Fruit fly (Drosophila melanogaster): ENCODE results near the gene CG13473.
A peak's percentile ranks its signal among the peaks of the same experiment; 100 is the strongest.

Gene CG13473

dm6 chr3L:14755046-14755643 lies 26.6 kb downstream of the CG13473 start (continued):
- TF ChIP-seq CG11696 (GFP tag; IDR thresholded peaks at IDR 0.05) (no peak), Drgx (GFP tag; IDR thresholded peaks at IDR 0.05) (peak; percentile 33; the same call in 1 of the 2 replicates), Hr39 (optimal IDR thresholded peaks at IDR 0.05) (no peak), yki (optimal IDR thresholded peaks at IDR 0.05) (peak; percentile 89), CG7786 (GFP tag; optimal IDR thresholded peaks at IDR 0.05) (no peak), CG10565 (GFP tag; optimal IDR thresholded peaks at IDR 0.05) (no peak), br (optimal IDR thresholded peaks at IDR 0.05) (no peak), CG9932 (GFP tag; IDR thresholded peaks at IDR 0.05) (no peak), gsb (GFP tag; IDR thresholded peaks at IDR 0.05) (no peak), grn (GFP tag; optimal IDR thresholded peaks at IDR 0.05) (no peak), sens (GFP tag) (peak; percentile 85), cg (GFP tag; optimal IDR thresholded peaks at IDR 0.05) (peak; percentile 76), dmrt99B (tag; optimal IDR thresholded peaks at IDR 0.05) (no peak), Nf-YC (tag; optimal IDR thresholded peaks at IDR 0.05) (no peak), CG10654 (GFP tag; optimal IDR thresholded peaks at IDR 0.05) (no peak), Ravus (GFP tag; IDR thresholded peaks at IDR 0.05) (no peak), CG13287 (GFP tag; IDR thresholded peaks at IDR 0.05; ENCODE audit: partially characterized antibody) (peak; percentile 46), kni (GFP tag; optimal IDR thresholded peaks at IDR 0.05) (peak; percentile 99), cad (GFP tag; optimal IDR thresholded peaks at IDR 0.05) (no peak), ems (GFP tag; optimal IDR thresholded peaks at IDR 0.05) (no peak), Bteb2 (GFP tag; optimal IDR thresholded peaks at IDR 0.05) (no peak), CG2199 (GFP tag; IDR thresholded peaks at IDR 0.05) (0 out of 3 replicates have a peak, but pooled peaks have one; percentile 14), ftz-f1 (GFP tag; optimal IDR thresholded peaks at IDR 0.05) (peak; percentile 14), row (GFP tag; IDR thresholded peaks at IDR 0.05) (no peak), oc (tag; optimal IDR thresholded peaks at IDR 0.05) (no peak), CG30403 (GFP tag; optimal IDR thresholded peaks at IDR 0.05) (no peak), CG2116 (GFP tag; optimal IDR thresholded peaks at IDR 0.05) (peak; percentile 97), jigr1 (GFP tag; IDR thresholded peaks at IDR 0.05) (no peak), CG17385 (GFP tag; optimal IDR thresholded peaks at IDR 0.05) (peak; percentile 49), CG2120 (GFP tag; optimal IDR thresholded peaks at IDR 0.05) (no peak), CG2712 (tag; optimal IDR thresholded peaks at IDR 0.05) (no peak), lov (optimal IDR thresholded peaks at IDR 0.05) (no peak), lov (GFP tag; IDR thresholded peaks at IDR 0.05) (no peak), CG32767 (GFP tag; IDR thresholded peaks at IDR 0.05) (no peak), CG2202 (tag; optimal IDR thresholded peaks at IDR 0.05) (no peak), Hmr (GFP tag; optimal IDR thresholded peaks at IDR 0.05) (no peak), CkIIα-i1 (GFP tag; IDR thresholded peaks at IDR 0.05) (no peak), MESR4 (GFP tag; optimal IDR thresholded peaks at IDR 0.05) (no peak), Dbx (GFP tag; IDR thresholded peaks at IDR 0.05) (0 out of 3 replicates have a peak, but pooled peaks have one; percentile 6), Chrac-16 (GFP tag; optimal IDR thresholded peaks at IDR 0.05) (no peak), CG2875 (GFP tag; optimal IDR thresholded peaks at IDR 0.05) (no peak), CG12659 (GFP tag; optimal IDR thresholded peaks at IDR 0.05) (no peak), lbe (GFP tag; optimal IDR thresholded peaks at IDR 0.05) (peak; percentile 85), CG8765 (GFP tag; IDR thresholded peaks at IDR 0.05) (no peak), CG6689 (GFP tag; IDR thresholded peaks at IDR 0.05) (0 out of 2 replicates have a peak, but pooled peaks have one; percentile 12), fu2 (GFP tag; optimal IDR thresholded peaks at IDR 0.05) (no peak), dmrt11E (tag; optimal IDR thresholded peaks at IDR 0.05) (no peak), Dll (GFP tag; IDR thresholded peaks at IDR 0.05; ENCODE audit: partially characterized antibody) (peak; percentile 61), trem (tag; optimal IDR thresholded peaks at IDR 0.05) (no peak), Kr (GFP tag; optimal IDR thresholded peaks at IDR 0.05) (peak; percentile 17), jing (GFP tag; optimal IDR thresholded peaks at IDR 0.05) (no peak), Doc3 (GFP tag; IDR thresholded peaks at IDR 0.05; ENCODE audit: partially characterized antibody) (0 out of 3 replicates have a peak, but pooled peaks have one; percentile 46), CG1024 (GFP tag; IDR thresholded peaks at IDR 0.05) (no peak)
